ENCODE assay signal across 1 fruit fly cellular context in genomic region chr3L:13262250-13262649, dm6.
TF ChIP-seq lines count a peak whose summit lies in the region.

No protein-coding gene starts in this region.

TF ChIP-seq in whole organism, embryonic, 481 proteins besides CTCF, POLR2A, EP300 and RAD21 (continued from another document):
- TF ChIP-seq Eip74EF (GFP tag; optimal IDR thresholded peaks at IDR 0.05; lab: Kevin White, UChicago) (peak in 1 of 2 experiments; percentile 17), Scr (GFP tag; IDR thresholded peaks at IDR 0.05; lab: Robert Waterston, UW; ENCODE audit: partially characterized antibody) (no peak), CG30020 (tag; optimal IDR thresholded peaks at IDR 0.05; lab: Kevin White, UChicago) (no peak), gfzf (GFP tag; optimal IDR thresholded peaks at IDR 0.05; lab: Kevin White, UChicago) (no peak), lilli (GFP tag; optimal IDR thresholded peaks at IDR 0.05; lab: Kevin White, UChicago) (peak; percentile 13), CG32532 (GFP tag; IDR thresholded peaks at IDR 0.05; lab: Robert Waterston, UW) (0 out of 2 replicates have a peak, but pooled peaks have one; percentile 4), eve (GFP tag; optimal IDR thresholded peaks at IDR 0.05; lab: Kevin White, UChicago) (peak in 1 of 2 experiments; percentile 77), CG10274 (GFP tag; optimal IDR thresholded peaks at IDR 0.05; lab: Kevin White, UChicago) (no peak), CG31224 (GFP tag; IDR thresholded peaks at IDR 0.05; lab: Robert Waterston, UW) (no peak), lmd (GFP tag; IDR thresholded peaks at IDR 0.05; lab: Robert Waterston, UW) (no peak), Meics (GFP tag; optimal IDR thresholded peaks at IDR 0.05; lab: Kevin White, UChicago) (no peak), ssp (GFP tag; IDR thresholded peaks at IDR 0.05; lab: Robert Waterston, UW) (no peak), toy (GFP tag; IDR thresholded peaks at IDR 0.05; lab: Robert Waterston, UW) (no peak), so (GFP tag; IDR thresholded peaks at IDR 0.05; lab: Robert Waterston, UW) (no peak), Sox102F (GFP tag; optimal IDR thresholded peaks at IDR 0.05; lab: Kevin White, UChicago) (peak; percentile 61), CG2202 (tag; optimal IDR thresholded peaks at IDR 0.05; lab: Kevin White, UChicago) (no peak), Lim3 (GFP tag; IDR thresholded peaks at IDR 0.05; lab: Robert Waterston, UW) (no peak), dan (GFP tag; IDR thresholded peaks at IDR 0.05; lab: Robert Waterston, UW) (no peak), CG9215 (GFP tag; IDR thresholded peaks at IDR 0.05; lab: Robert Waterston, UW) (no peak), hkb (optimal IDR thresholded peaks at IDR 0.05; lab: Kevin White, UChicago) (no peak), hkb (GFP tag; IDR thresholded peaks at IDR 0.05; lab: Robert Waterston, UW) (peak; percentile 61; the same call in 1 of the 2 replicates), CG14441 (GFP tag; IDR thresholded peaks at IDR 0.05; lab: Robert Waterston, UW) (peak; percentile 49; the same call in 1 of the 2 replicates), ERR (GFP tag; optimal IDR thresholded peaks at IDR 0.05; lab: Kevin White, UChicago) (no peak), pfk (GFP tag; optimal IDR thresholded peaks at IDR 0.05; lab: Kevin White, UChicago) (no peak), da (GFP tag; optimal IDR thresholded peaks at IDR 0.05; lab: Kevin White, UChicago) (no peak), Max (GFP tag; optimal IDR thresholded peaks at IDR 0.05; lab: Kevin White, UChicago) (no peak), crol (GFP tag; IDR thresholded peaks at IDR 0.05; lab: Robert Waterston, UW) (no peak), dimm (GFP tag; IDR thresholded peaks at IDR 0.05; lab: Robert Waterston, UW) (no peak), ken (GFP tag; IDR thresholded peaks at IDR 0.05; lab: Robert Waterston, UW) (no peak), bigmax (GFP tag; optimal IDR thresholded peaks at IDR 0.05; lab: Kevin White, UChicago) (no peak), crp (GFP tag; optimal IDR thresholded peaks at IDR 0.05; lab: Kevin White, UChicago) (no peak), gt (GFP tag; IDR thresholded peaks at IDR 0.05; lab: Robert Waterston, UW) (no peak), BEAF-32 (GFP tag; optimal IDR thresholded peaks at IDR 0.05; lab: Kevin White, UChicago) (no peak), CG14667 (GFP tag; IDR thresholded peaks at IDR 0.05; lab: Robert Waterston, UW) (no peak), CG10979 (tag; optimal IDR thresholded peaks at IDR 0.05; lab: Kevin White, UChicago) (peak; percentile 57), CG9727 (GFP tag; optimal IDR thresholded peaks at IDR 0.05; lab: Kevin White, UChicago) (peak; percentile 43), tin (GFP tag; optimal IDR thresholded peaks at IDR 0.05; lab: Kevin White, UChicago) (peak; percentile 17), zf30C (GFP tag; optimal IDR thresholded peaks at IDR 0.05; lab: Kevin White, UChicago) (peak; percentile 2), nerfin-2 (GFP tag; IDR thresholded peaks at IDR 0.05; lab: Robert Waterston, UW; ENCODE audit: partially characterized antibody) (no peak), CG15269 (tag; optimal IDR thresholded peaks at IDR 0.05; lab: Kevin White, UChicago) (peak; percentile 11), zen (tag; optimal IDR thresholded peaks at IDR 0.05; lab: Kevin White, UChicago) (peak; percentile 66), fd102C (GFP tag; optimal IDR thresholded peaks at IDR 0.05; lab: Kevin White, UChicago) (no peak), ci (GFP tag; IDR thresholded peaks at IDR 0.05; lab: Robert Waterston, UW) (peak; percentile 57; the same call in 1 of the 3 replicates), tgo (GFP tag; IDR thresholded peaks at IDR 0.05; lab: Robert Waterston, UW) (0 out of 3 replicates have a peak, but pooled peaks have one; percentile 19), CG34422 (GFP tag; IDR thresholded peaks at IDR 0.05; lab: Robert Waterston, UW) (no peak), CG8281 (tag; optimal IDR thresholded peaks at IDR 0.05; lab: Kevin White, UChicago) (no peak), Ravus (GFP tag; IDR thresholded peaks at IDR 0.05; lab: Robert Waterston, UW) (no peak), z (GFP tag; IDR thresholded peaks at IDR 0.05; lab: Robert Waterston, UW) (no peak), CG10462 (GFP tag; optimal IDR thresholded peaks at IDR 0.05; lab: Kevin White, UChicago) (no peak), Hr3 (GFP tag; optimal IDR thresholded peaks at IDR 0.05; lab: Kevin White, UChicago) (no peak), Optix (GFP tag; IDR thresholded peaks at IDR 0.05; lab: Robert Waterston, UW) (no peak), zfh2 (GFP tag; optimal IDR thresholded peaks at IDR 0.05; lab: Kevin White, UChicago) (no peak), pan (optimal IDR thresholded peaks at IDR 0.05; lab: Kevin White, UChicago) (no peak), pan (GFP tag; optimal IDR thresholded peaks at IDR 0.05 in 1 of 2, IDR thresholded peaks at IDR 0.05 in 1 of 2) (peak in 1 of 2 experiments; percentile 41), CG1603 (tag; optimal IDR thresholded peaks at IDR 0.05; lab: Kevin White, UChicago) (peak; percentile 45), CG4730 (GFP tag; IDR thresholded peaks at IDR 0.05; lab: Robert Waterston, UW) (no peak), disco-r (GFP tag; optimal IDR thresholded peaks at IDR 0.05; lab: Kevin White, UChicago) (no peak), crc (GFP tag; optimal IDR thresholded peaks at IDR 0.05; lab: Kevin White, UChicago) (no peak), E2f2 (GFP tag; IDR thresholded peaks at IDR 0.05; lab: Robert Waterston, UW) (peak; percentile 27; the same call in 1 of the 2 replicates), twi (tag; optimal IDR thresholded peaks at IDR 0.05; lab: Kevin White, UChicago) (no peak), CG1024 (GFP tag; IDR thresholded peaks at IDR 0.05; lab: Robert Waterston, UW) (no peak), Dad (GFP tag; optimal IDR thresholded peaks at IDR 0.05; lab: Kevin White, UChicago) (no peak), NC2β (GFP tag; optimal IDR thresholded peaks at IDR 0.05; lab: Kevin White, UChicago) (no peak), CG15601 (tag; optimal IDR thresholded peaks at IDR 0.05; lab: Kevin White, UChicago) (no peak), CG2889 (GFP tag; IDR thresholded peaks at IDR 0.05; lab: Robert Waterston, UW) (no peak), CG9876 (GFP tag; optimal IDR thresholded peaks at IDR 0.05; lab: Kevin White, UChicago) (no peak), CG17612 (GFP tag; IDR thresholded peaks at IDR 0.05; lab: Robert Waterston, UW) (no peak), prd (optimal IDR thresholded peaks at IDR 0.05; lab: Kevin White, UChicago) (no peak), prd (GFP tag; IDR thresholded peaks at IDR 0.05; lab: Robert Waterston, UW) (0 out of 3 replicates have a peak, but pooled peaks have one; percentile 15), eyg (GFP tag; optimal IDR thresholded peaks at IDR 0.05; lab: Kevin White, UChicago) (no peak), chif (GFP tag; optimal IDR thresholded peaks at IDR 0.05; lab: Kevin White, UChicago) (peak in 1 of 2 experiments; percentile 3), Hand (GFP tag; optimal IDR thresholded peaks at IDR 0.05; lab: Kevin White, UChicago) (no peak), Hey (tag; optimal IDR thresholded peaks at IDR 0.05; lab: Kevin White, UChicago) (no peak), CG12391 (tag; optimal IDR thresholded peaks at IDR 0.05; lab: Kevin White, UChicago) (peak; percentile 43), Elba2 (GFP tag; optimal IDR thresholded peaks at IDR 0.05; lab: Kevin White, UChicago) (no peak), Fer3 (tag; optimal IDR thresholded peaks at IDR 0.05; lab: Kevin White, UChicago) (peak; percentile 16), nerfin-1 (tag; optimal IDR thresholded peaks at IDR 0.05; lab: Kevin White, UChicago) (peak; percentile 35), sc (optimal IDR thresholded peaks at IDR 0.05; lab: Kevin White, UChicago) (no peak), sc (GFP tag; optimal IDR thresholded peaks at IDR 0.05; lab: Kevin White, UChicago) (no peak), cwo (GFP tag; optimal IDR thresholded peaks at IDR 0.05; lab: Kevin White, UChicago) (no peak), bsh (GFP tag; optimal IDR thresholded peaks at IDR 0.05; lab: Kevin White, UChicago) (peak in 1 of 2 experiments; percentile 36), CG8478 (optimal IDR thresholded peaks at IDR 0.05; lab: Kevin White, UChicago) (no peak), bab2 (GFP tag; optimal IDR thresholded peaks at IDR 0.05; lab: Kevin White, UChicago) (peak; percentile 36), Atf-2 (GFP tag; optimal IDR thresholded peaks at IDR 0.05; lab: Kevin White, UChicago) (no peak), Dll (GFP tag; IDR thresholded peaks at IDR 0.05; lab: Robert Waterston, UW; ENCODE audit: partially characterized antibody) (no peak), nmo (GFP tag; optimal IDR thresholded peaks at IDR 0.05; lab: Kevin White, UChicago) (peak; percentile 33), lab (GFP tag; optimal IDR thresholded peaks at IDR 0.05; lab: Kevin White, UChicago) (peak; percentile 13), shn (GFP tag; optimal IDR thresholded peaks at IDR 0.05; lab: Kevin White, UChicago) (no peak), sens (GFP tag; lab: Kevin White, UChicago) (peak; percentile 79), peb (GFP tag; IDR thresholded peaks at IDR 0.05; lab: Robert Waterston, UW) (no peak), Asciz (GFP tag; optimal IDR thresholded peaks at IDR 0.05; lab: Kevin White, UChicago) (no peak), zfh1 (GFP tag; IDR thresholded peaks at IDR 0.05; lab: Robert Waterston, UW) (0 out of 3 replicates have a peak, but pooled peaks have one; percentile 33), CG18262 (tag; optimal IDR thresholded peaks at IDR 0.05; lab: Kevin White, UChicago) (peak; percentile 54)
